Fruit fly (Drosophila melanogaster): ENCODE data around the gene CG7083.

DNA sequence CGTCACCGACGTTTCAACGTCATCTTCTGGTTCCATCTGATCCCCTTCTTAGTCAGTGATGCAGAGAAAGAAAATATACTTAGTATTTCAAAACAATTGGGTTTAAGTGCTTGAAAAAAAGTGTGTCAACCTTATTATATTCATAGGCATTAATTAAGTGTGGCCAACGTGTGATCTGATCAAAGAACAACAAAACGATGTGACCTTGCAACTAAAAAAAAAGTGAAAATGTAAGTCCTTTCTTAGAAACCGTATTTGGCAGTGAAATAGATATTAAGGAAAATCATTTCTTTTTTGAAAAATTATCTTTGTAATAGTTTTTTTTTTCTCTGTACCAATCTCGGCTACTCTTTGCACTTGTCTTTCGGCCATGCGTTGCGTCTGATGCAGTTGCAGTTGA is 44.5 kb downstream of the CG7083 start:
- TF ChIP-seq psq (GFP tag; optimal IDR thresholded peaks at IDR 0.05) (peak; percentile 49), h (GFP tag; optimal IDR thresholded peaks at IDR 0.05) (peak; percentile 55), CrebA (GFP tag; optimal IDR thresholded peaks at IDR 0.05; ENCODE audit: borderline replicate concordance) (no peak)
